Worm (Caenorhabditis elegans) whole organism, L1 larva: ENCODE results near the gene frh-1.

ENCODE experiments used
- C16A3.4 ChIP-seq: fragments of 150-350 bp; optimal IDR thresholded peaks from 2 replicates; lab custom pipeline; 2014; ENCODE audit warnings: missing biosample characterization, missing genetic modification characterization
- C34B4.2 ChIP-seq: sonication (generic microtip); optimal IDR thresholded peaks from 2 replicates; lab custom pipeline; 2017; ENCODE audit warnings: mild to moderate bottlenecking, missing genetic modification characterization, missing compliant biosample characterization
- Y116A8C.19 ChIP-seq: sonication (generic microtip); optimal IDR thresholded peaks from 2 replicates; lab custom pipeline; 2016; ENCODE audit warnings: missing compliant biosample characterization, missing genetic modification characterization, borderline replicate concordance
- blmp-1 ChIP-seq: fragments of 150-350 bp; optimal IDR thresholded peaks from 2 replicates; lab custom pipeline; 2014; ENCODE audit warnings: missing biosample characterization, missing genetic modification characterization
- ceh-88 ChIP-seq: fragments of 200-800 bp; sonication (Bioruptor generic); IDR thresholded peaks from 2 replicates; pipeline ENCODE4 v1.3.6; 2022; ENCODE audit warnings: missing genetic modification characterization, missing compliant biosample characterization
- dpl-1 ChIP-seq, 3 experiments: fragments of 150-350 bp in 2 of 3; sonication (generic microtip) in 1 of 3; optimal IDR thresholded peaks; 2 replicates each; lab custom pipeline; 2014 to 2017; ENCODE audit warnings: missing biosample characterization in 3 of 3, missing genetic modification characterization in 3 of 3, missing genetic modification reagents in 3 of 3
- dsc-1 ChIP-seq: sonication (generic microtip); optimal IDR thresholded peaks from 2 replicates; lab custom pipeline; 2016; ENCODE audit warnings: mild to moderate bottlenecking, missing genetic modification characterization, missing compliant biosample characterization
- efl-1 ChIP-seq, 4 experiments: fragments of 150-350 bp; optimal IDR thresholded peaks in 3 of 4; peaks in 1 of 4; 1 replicate in 1 of 4; 2 replicates in 3 of 4; lab custom pipeline; 2014; ENCODE audit warnings: missing biosample characterization in 2 of 4, missing genetic modification characterization in 2 of 4, missing genetic modification reagents in 2 of 4
- egl-13 ChIP-seq: sonication (generic microtip); optimal IDR thresholded peaks from 2 replicates; lab custom pipeline; 2016; ENCODE audit warnings: missing genotype, missing genetic modification reagents, missing genetic modification characterization, missing compliant biosample characterization
- elt-2 ChIP-seq: sonication (generic microtip); optimal IDR thresholded peaks from 2 replicates; lab custom pipeline; 2016; ENCODE audit warnings: missing genetic modification characterization, mild to moderate bottlenecking, inconsistent platforms, missing compliant biosample characterization, missing genetic modification reagents
- elt-3 ChIP-seq, 6 experiments: fragments of 150-350 bp in 1 of 6; sonication (generic microtip); optimal IDR thresholded peaks; 2 replicates each; lab custom pipeline; 2017 to 2018; ENCODE audit warnings: missing biosample characterization in 6 of 6, missing genetic modification characterization in 6 of 6, inconsistent platforms in 1 of 6
- fkh-8 ChIP-seq: sonication (generic microtip); optimal IDR thresholded peaks from 2 replicates; lab custom pipeline; 2016; ENCODE audit warnings: mild to moderate bottlenecking, missing genetic modification characterization, missing compliant biosample characterization
- grh-1 ChIP-seq: fragments of 200-800 bp; sonication (Bioruptor generic); IDR thresholded peaks from 2 replicates; pipeline ENCODE4 v1.3.6; 2022; ENCODE audit warnings: missing genetic modification reagents, missing genetic modification characterization, missing compliant biosample characterization
- hlh-4 ChIP-seq: sonication (generic microtip); optimal IDR thresholded peaks from 2 replicates; lab custom pipeline; 2016; ENCODE audit warnings: mild to moderate bottlenecking, missing genetic modification characterization, missing compliant biosample characterization
- hpl-2 ChIP-seq: fragments of 150-350 bp; optimal IDR thresholded peaks from 2 replicates; lab custom pipeline; 2014; ENCODE audit warnings: missing biosample characterization, missing genetic modification reagents, missing genetic modification characterization
- jun-1 ChIP-seq: fragments of 150-350 bp; optimal IDR thresholded peaks from 2 replicates; lab custom pipeline; 2014; ENCODE audit warnings: missing biosample characterization, missing genetic modification reagents, missing genetic modification characterization
- lin-14 ChIP-seq: fragments of 200-800 bp; sonication (Bioruptor generic); optimal IDR thresholded peaks from 2 replicates; lab custom pipeline; 2018; ENCODE audit warnings: mild to moderate bottlenecking, missing genetic modification characterization, moderate library complexity, missing compliant biosample characterization
- lin-15B ChIP-seq: fragments of 150-350 bp; sonication (generic microtip); optimal IDR thresholded peaks from 3 replicates; lab custom pipeline; 2014; ENCODE audit warnings: missing biosample characterization, missing genetic modification characterization
- lin-35 ChIP-seq, 2 experiments: fragments of 150-350 bp; optimal IDR thresholded peaks; 2 replicates each; lab custom pipeline; 2014; ENCODE audit warnings: missing biosample characterization in 2 of 2, missing genetic modification characterization in 2 of 2, missing genetic modification reagents in 2 of 2
- lsy-2 ChIP-seq, 2 experiments: fragments of 150-350 bp; optimal IDR thresholded peaks; 2 replicates each; lab custom pipeline; 2014; ENCODE audit warnings: missing biosample characterization in 2 of 2, missing genetic modification characterization in 2 of 2
- mab-9 ChIP-seq: fragments of 200-800 bp; sonication (Bioruptor generic); IDR thresholded peaks from 2 replicates; pipeline ENCODE4 v1.3.6; 2022; ENCODE audit warnings: missing genetic modification reagents, missing genetic modification characterization, missing compliant biosample characterization
- mdl-1 ChIP-seq, 2 experiments: fragments of 150-350 bp; optimal IDR thresholded peaks; 2 replicates each; lab custom pipeline; 2014 to 2017; ENCODE audit warnings: missing biosample characterization in 2 of 2, missing genetic modification characterization in 2 of 2, inconsistent platforms in 1 of 2
- mef-2 ChIP-seq: fragments of 150-350 bp; optimal IDR thresholded peaks from 2 replicates; lab custom pipeline; 2014; ENCODE audit warnings: missing biosample characterization, missing genetic modification characterization
- mep-1 ChIP-seq: fragments of 150-350 bp; optimal IDR thresholded peaks from 2 replicates; lab custom pipeline; 2014; ENCODE audit warnings: missing biosample characterization, missing genetic modification characterization
- nhr-19 ChIP-seq: fragments of 200-800 bp; sonication (Bioruptor generic); conservative IDR thresholded peaks from 2 replicates; pipeline ENCODE4 v1.3.6; 2022; ENCODE audit warnings: missing genetic modification characterization, missing compliant biosample characterization
- nhr-20 ChIP-seq: sonication (generic microtip); optimal IDR thresholded peaks from 2 replicates; lab custom pipeline; 2016; ENCODE audit warnings: mild to moderate bottlenecking, missing genetic modification characterization, missing compliant biosample characterization
- nhr-237 ChIP-seq: fragments of 150-350 bp; optimal IDR thresholded peaks from 2 replicates; lab custom pipeline; 2014; ENCODE audit warnings: missing biosample characterization, missing genetic modification characterization
- nhr-71 ChIP-seq: sonication (generic microtip); optimal IDR thresholded peaks from 2 replicates; lab custom pipeline; 2016; ENCODE audit warnings: mild to moderate bottlenecking, missing genetic modification characterization, moderate library complexity, missing compliant biosample characterization
- nhr-77 ChIP-seq: fragments of 150-350 bp; optimal IDR thresholded peaks from 2 replicates; lab custom pipeline; 2014; ENCODE audit warnings: missing biosample characterization, missing genetic modification characterization
- nhr-85 ChIP-seq: sonication (generic microtip); peaks from one replicate; lab custom pipeline; 2016; ENCODE audit warnings: missing genetic modification characterization, inconsistent platforms, missing compliant biosample characterization
- pag-3 ChIP-seq: sonication (generic microtip); optimal IDR thresholded peaks from 2 replicates; lab custom pipeline; 2017; ENCODE audit warnings: missing genetic modification characterization, mild to moderate bottlenecking, missing compliant biosample characterization, antibody characterized with exemption, borderline replicate concordance; ENCODE audit not compliant: insufficient read depth
- pqm-1 ChIP-seq: sonication (generic microtip); optimal IDR thresholded peaks from 3 replicates; lab custom pipeline; 2017; ENCODE audit warnings: missing biosample characterization, missing genetic modification characterization
- skn-1 ChIP-seq: fragments of 150-350 bp; optimal IDR thresholded peaks from 2 replicates; lab custom pipeline; 2014; ENCODE audit warnings: missing biosample characterization, missing genetic modification characterization
- snu-23 ChIP-seq: sonication (generic microtip); optimal IDR thresholded peaks from 2 replicates; lab custom pipeline; 2016; ENCODE audit warnings: missing genetic modification characterization, missing compliant biosample characterization
- unc-30 ChIP-seq: sonication (generic microtip); optimal IDR thresholded peaks from 2 replicates; lab custom pipeline; 2017; ENCODE audit warnings: missing biosample characterization, missing genetic modification characterization
- zip-4 ChIP-seq: fragments of 200-800 bp; sonication (Bioruptor generic); optimal IDR thresholded peaks from 2 replicates; lab custom pipeline; 2018; ENCODE audit warnings: mild to moderate bottlenecking, missing genetic modification characterization, moderate library complexity, missing compliant biosample characterization
- ztf-4 ChIP-seq: fragments of 150-350 bp; optimal IDR thresholded peaks from 2 replicates; lab custom pipeline; 2014; ENCODE audit warnings: missing biosample characterization, missing genetic modification characterization

frh-1 gene

ce11 chrII:5906274-5906673, 10.9 kb upstream of the frh-1 start, which contains the start of gene F59G1.8:
TSS of gene F59G1.8 (plus strand) at chrII:5906566.
- TF ChIP-seq mef-2 (tag; lab: Kevin White, UChicago), result no peak
- TF ChIP-seq elt-3 (tag; optimal IDR thresholded peaks at IDR 0.05; lab: Kevin White, UChicago), result no peak
- no peak for TF ChIP-seq nhr-85 (tag; lab: Kevin White, UChicago)
- TF ChIP-seq nhr-71 (tag; lab: Kevin White, UChicago), result no peak
- no peak for TF ChIP-seq egl-13 (tag; lab: Kevin White, UChicago)
- TF ChIP-seq hlh-4 (tag; lab: Kevin White, UChicago), result no peak
- TF ChIP-seq nhr-19 (GFP tag; lab: Robert Waterston, UW), result no peak
- TF ChIP-seq nhr-77 (tag; lab: Kevin White, UChicago), result no peak
- no peak for TF ChIP-seq hpl-2 (GFP tag; lab: Kevin White, UChicago)

DNA sequence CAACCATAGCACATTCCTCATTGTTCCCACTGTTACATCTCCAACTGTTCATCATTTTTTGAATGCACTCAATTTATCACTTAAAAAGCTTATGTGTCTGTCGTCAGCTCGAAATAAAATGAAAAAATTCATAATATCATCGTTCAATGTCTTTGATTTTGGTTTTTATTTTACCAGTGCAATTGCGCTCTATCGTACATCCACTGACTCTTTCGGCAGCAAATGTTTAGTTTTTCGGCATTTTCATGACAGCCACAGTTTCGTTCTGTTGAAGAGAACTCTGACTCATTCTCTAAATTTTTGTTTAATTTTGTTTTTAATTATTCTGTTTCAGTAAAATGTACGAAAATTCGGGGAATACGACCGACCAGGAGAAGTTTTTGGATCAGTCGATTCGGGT, 9.7 kb upstream of the frh-1 start, which contains the start of gene vps-35:
TSS of gene vps-35 (plus strand) at position 335 of the 400 bp plus-strand sequence.
- peak; percentile 31 to 70 for TF ChIP-seq lin-35 (GFP tag; optimal IDR thresholded peaks at IDR 0.05; lab: Kevin White, UChicago)
- no peak for TF ChIP-seq ztf-4
- TF ChIP-seq pag-3 (tag; lab: Kevin White, UChicago), result peak; percentile 40
- TF ChIP-seq mep-1 (tag; lab: Kevin White, UChicago), result peak; percentile 24
- TF ChIP-seq skn-1, result peak; percentile 32
- peak; percentile 32 for TF ChIP-seq nhr-20
- TF ChIP-seq lsy-2 (tag; optimal IDR thresholded peaks at IDR 0.05; lab: Kevin White, UChicago), result peak; percentile 19 to 62
- TF ChIP-seq C16A3.4, result peak; percentile 47
- TF ChIP-seq blmp-1 (tag; lab: Kevin White, UChicago), result peak; percentile 64
- peak in 2 of 3 experiments; percentile 49 to 58 for TF ChIP-seq dpl-1 (GFP tag; optimal IDR thresholded peaks at IDR 0.05; lab: Kevin White, UChicago)
- TF ChIP-seq nhr-85 (tag; lab: Kevin White, UChicago), result peak; percentile 70
- TF ChIP-seq efl-1 (optimal IDR thresholded peaks at IDR 0.05; lab: Kevin White, UChicago), result peak; percentile 45 to 49
- TF ChIP-seq efl-1 (GFP tag; optimal IDR thresholded peaks at IDR 0.05 in 1 of 2; lab: Kevin White, UChicago), result peak; percentile 40 to 91
- no peak for TF ChIP-seq grh-1 (GFP tag; lab: Robert Waterston, UW)
- TF ChIP-seq snu-23, result peak; percentile 26
- no peak for TF ChIP-seq dsc-1 (tag; lab: Kevin White, UChicago)
- TF ChIP-seq nhr-71 (tag; lab: Kevin White, UChicago), result peak; percentile 9
- TF ChIP-seq Y116A8C.19 (tag; lab: Kevin White, UChicago), result no peak
- TF ChIP-seq lin-15B (tag; lab: Kevin White, UChicago), result peak; percentile 4

DNA sequence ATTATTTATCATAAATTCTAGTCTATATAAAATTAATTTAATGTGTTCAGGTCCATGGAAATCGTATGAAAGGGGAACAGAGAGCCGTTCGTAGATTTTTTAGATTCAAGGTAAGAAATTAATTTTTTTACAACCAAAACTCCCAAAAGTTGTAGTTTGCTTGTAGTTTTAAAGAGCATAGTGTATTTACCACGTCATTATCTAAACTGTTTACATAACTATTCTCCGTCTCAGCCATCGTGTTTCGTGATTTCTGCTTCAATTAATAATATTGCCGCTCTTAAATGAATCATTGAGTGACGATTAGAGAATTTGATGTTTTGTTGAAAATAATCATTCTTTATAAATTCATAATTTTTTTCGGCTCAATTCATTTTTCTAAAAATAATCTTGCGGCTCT, 5.9 kb upstream of the frh-1 start, which contains the start of gene cgt-3:
TSS of gene cgt-3 (plus strand) at position 51 of the 400 bp plus-strand sequence.
- no peak for TF ChIP-seq unc-30 (tag; lab: Kevin White, UChicago)
- TF ChIP-seq nhr-20, result peak; percentile 4
- TF ChIP-seq mab-9 (GFP tag; lab: Robert Waterston, UW), result no peak
- TF ChIP-seq nhr-237 (tag; lab: Kevin White, UChicago), result no peak
- TF ChIP-seq zip-4, result no peak
- TF ChIP-seq mdl-1 (tag; optimal IDR thresholded peaks at IDR 0.05; lab: Kevin White, UChicago), result no peak
- no peak for TF ChIP-seq ceh-88 (GFP tag; lab: Robert Waterston, UW)

- TF ChIP-seq pqm-1 (tag; lab: Kevin White, UChicago), result peak; percentile 91
- TF ChIP-seq C34B4.2 (tag; lab: Kevin White, UChicago), result no peak
- TF ChIP-seq elt-2 (tag; lab: Kevin White, UChicago), result peak; percentile 71
- TF ChIP-seq lin-14 (GFP tag; lab: Kevin White, UChicago), result peak; percentile 19
- no peak for TF ChIP-seq fkh-8 (tag; lab: Kevin White, UChicago)
- peak; percentile 11 for TF ChIP-seq mep-1 (tag; lab: Kevin White, UChicago)
- peak; percentile 7 for TF ChIP-seq jun-1 (tag; lab: Kevin White, UChicago)
- TF ChIP-seq mab-9 (GFP tag; lab: Robert Waterston, UW), result no peak
- peak in 1 of 2 experiments; percentile 19 for TF ChIP-seq lsy-2 (tag; optimal IDR thresholded peaks at IDR 0.05; lab: Kevin White, UChicago)
- peak; percentile 54 for TF ChIP-seq nhr-77 (tag; lab: Kevin White, UChicago)
- TF ChIP-seq hpl-2 (GFP tag; lab: Kevin White, UChicago), result peak; percentile 8
- TF ChIP-seq lin-35 (GFP tag; optimal IDR thresholded peaks at IDR 0.05; lab: Kevin White, UChicago), result peak in 1 of 2 experiments; percentile 36
- TF ChIP-seq, all 84 proteins: peak for 9
Measured at ce11 chrII:5911939-5912523, 5.2 kb upstream of the frh-1 start.
